Worm (Caenorhabditis elegans) whole organism, late embryonic: ENCODE measurements around the gene Y17G9A.2.

Experiments used
- F13H6.1 ChIP-seq: sonication (generic microtip); optimal IDR thresholded peaks from 2 replicates; lab custom pipeline; 2016; ENCODE audit warnings: missing genetic modification characterization, missing compliant biosample characterization
- ama-1 ChIP-seq: fragments of 150-350 bp; optimal IDR thresholded peaks from 2 replicates; lab custom pipeline; 2014
- ceh-6 ChIP-seq: fragments of 200-800 bp; sonication (Bioruptor generic); optimal IDR thresholded peaks from 2 replicates; lab custom pipeline; 2018; ENCODE audit warnings: mild to moderate bottlenecking, missing genetic modification characterization, missing compliant biosample characterization
- ets-4 ChIP-seq: sonication (generic microtip); optimal IDR thresholded peaks from 2 replicates; lab custom pipeline; 2016; ENCODE audit warnings: missing genetic modification characterization, missing compliant biosample characterization
- pqm-1 ChIP-seq: sonication (generic microtip); optimal IDR thresholded peaks from 2 replicates; lab custom pipeline; 2016; ENCODE audit warnings: missing genetic modification characterization, missing compliant biosample characterization

- no peak for TF ChIP-seq ets-4 (tag; lab: Kevin White, UChicago)
- TF ChIP-seq pqm-1 (tag; lab: Kevin White, UChicago) = no peak
- no peak for TF ChIP-seq F13H6.1 (tag; lab: Kevin White, UChicago)
- TF ChIP-seq ama-1 (lab: Kevin White, UChicago) = no peak
- TF ChIP-seq ceh-6 (GFP tag; lab: Kevin White, UChicago) = no peak
Observed at ce11 chrIV:4861449-4861848, 5.4 kb upstream of the Y17G9A.2 start, which contains the start of the genes Y17G9A.4 and str-173.
